Worm (Caenorhabditis elegans): ENCODE measurements around the gene C33E10.8.
A peak's percentile ranks its signal among the peaks of the same experiment; 100 is the strongest.

C33E10.8 gene

ce11 chrX:17297408-17297807 is 2.8 kb upstream of the C33E10.8 start:
- TF ChIP-seq lsy-2 (tag; optimal IDR thresholded peaks at IDR 0.05) (peak in 1 of 2 experiments; percentile 79), ZK337.2 (GFP tag; IDR thresholded peaks at IDR 0.05) (no peak), lin-38 (GFP tag; IDR thresholded peaks at IDR 0.05) (peak; percentile 67), hlh-11 (tag; optimal IDR thresholded peaks at IDR 0.05) (peak; percentile 16)

ce11 chrX:17294019-17294418 is 609 bp downstream of the C33E10.8 start:
- TF ChIP-seq aha-1 (tag) (peak; percentile 91), snpc-1.2 (GFP tag; IDR thresholded peaks at IDR 0.05) (no peak)

- TF ChIP-seq hif-1 (tag; optimal IDR thresholded peaks at IDR 0.05) (no peak), sdz-12 (GFP tag; optimal IDR thresholded peaks at IDR 0.05) (no peak), lsy-2 (tag; optimal IDR thresholded peaks at IDR 0.05) (no peak), Y5F2A.4 (GFP tag; optimal IDR thresholded peaks at IDR 0.05) (no peak), nhr-28 (tag; optimal IDR thresholded peaks at IDR 0.05) (no peak), zfp-3 (GFP tag; conservative IDR thresholded peaks at IDR 0.05) (no peak), F10B5.3 (tag; optimal IDR thresholded peaks at IDR 0.05) (no peak), spr-1 (tag; optimal IDR thresholded peaks at IDR 0.05) (no peak), F37D6.2 (tag; optimal IDR thresholded peaks at IDR 0.05) (no peak), nhr-42 (GFP tag; IDR thresholded peaks at IDR 0.05) (no peak), ceh-28 (tag; optimal IDR thresholded peaks at IDR 0.05) (no peak)
These were observed 6.2 kb downstream of the C33E10.8 start for ce11 chrX:17288378-17288777.

ce11 chrX:17256769-17257168 is 37.9 kb downstream of the C33E10.8 start, which contains the start of gene Y40C7B.4:
TSS of gene Y40C7B.4 (minus strand) at chrX:17256787.
- TF ChIP-seq daf-19 (GFP tag; conservative IDR thresholded peaks at IDR 0.05): no peak
- no peak for TF ChIP-seq ceh-82 (tag; optimal IDR thresholded peaks at IDR 0.05)
- peak; percentile 42; the same call in 1 of the 2 replicates for TF ChIP-seq pha-4 (GFP tag; IDR thresholded peaks at IDR 0.05)
- TF ChIP-seq pha-4 (tag; optimal IDR thresholded peaks at IDR 0.05): no peak
- no peak for TF ChIP-seq ceh-44 (GFP tag; IDR thresholded peaks at IDR 0.05)
- TF ChIP-seq dve-1 (tag; optimal IDR thresholded peaks at IDR 0.05; ENCODE audit: insufficient read depth): peak; percentile 74
- TF ChIP-seq fos-1 (tag; optimal IDR thresholded peaks at IDR 0.05): no peak
- TF ChIP-seq nhr-48 (tag; optimal IDR thresholded peaks at IDR 0.05): peak; percentile 46
- no peak for TF ChIP-seq R02D3.7 (tag; optimal IDR thresholded peaks at IDR 0.05)
- peak; percentile 83 for TF ChIP-seq nhr-28 (tag; optimal IDR thresholded peaks at IDR 0.05)
- no peak for TF ChIP-seq aly-2 (tag; optimal IDR thresholded peaks at IDR 0.05)
- no peak for TF ChIP-seq egl-43 (GFP tag; IDR thresholded peaks at IDR 0.05)
- TF ChIP-seq nhr-76 (tag; optimal IDR thresholded peaks at IDR 0.05): no peak
- TF ChIP-seq lim-7 (GFP tag; IDR thresholded peaks at IDR 0.05): no peak
- TF ChIP-seq ceh-28 (tag; optimal IDR thresholded peaks at IDR 0.05): no peak
- TF ChIP-seq hlh-11 (tag; optimal IDR thresholded peaks at IDR 0.05): peak; percentile 74
- TF ChIP-seq spr-1 (tag; optimal IDR thresholded peaks at IDR 0.05): no peak
- no peak for TF ChIP-seq zag-1 (tag; optimal IDR thresholded peaks at IDR 0.05)
- TF ChIP-seq F44E2.7 (GFP tag; IDR thresholded peaks at IDR 0.05): no peak
- no peak for TF ChIP-seq tra-1 (GFP tag; IDR thresholded peaks at IDR 0.05)
- no peak for TF ChIP-seq lin-15B (tag; optimal IDR thresholded peaks at IDR 0.05)
- TF ChIP-seq zfp-3 (GFP tag; conservative IDR thresholded peaks at IDR 0.05): no peak
- TF ChIP-seq madf-5 (GFP tag; IDR thresholded peaks at IDR 0.05): no peak
- no peak for TF ChIP-seq snpc-1.2 (GFP tag; IDR thresholded peaks at IDR 0.05)
- no peak for TF ChIP-seq nhr-6 (tag; optimal IDR thresholded peaks at IDR 0.05)
- TF ChIP-seq unc-62 (GFP tag; optimal IDR thresholded peaks at IDR 0.05 in 1 of 2): peak in 1 of 2 experiments; percentile 23
- no peak for TF ChIP-seq unc-62 (tag; optimal IDR thresholded peaks at IDR 0.05)
- peak in 1 of 2 experiments; percentile 15 for TF ChIP-seq daf-16 (GFP tag; optimal IDR thresholded peaks at IDR 0.05)
- peak; percentile 86 for TF ChIP-seq daf-16 (tag; optimal IDR thresholded peaks at IDR 0.05)
- TF ChIP-seq pqm-1 (tag; optimal IDR thresholded peaks at IDR 0.05): peak; percentile 86
- TF ChIP-seq ZK337.2 (GFP tag; IDR thresholded peaks at IDR 0.05): no peak
- no peak for TF ChIP-seq daf-8 (GFP tag; IDR thresholded peaks at IDR 0.05)
- TF ChIP-seq saeg-2 (GFP tag; IDR thresholded peaks at IDR 0.05): no peak
- TF ChIP-seq spr-3 (GFP tag; optimal IDR thresholded peaks at IDR 0.05): no peak

Measured in whole organism, L4 larva.